Fruit fly (Drosophila melanogaster): ENCODE measurements around the gene Tk.
A peak's percentile ranks its signal among the peaks of the same experiment; 100 is the strongest.

Tk gene

DNA sequence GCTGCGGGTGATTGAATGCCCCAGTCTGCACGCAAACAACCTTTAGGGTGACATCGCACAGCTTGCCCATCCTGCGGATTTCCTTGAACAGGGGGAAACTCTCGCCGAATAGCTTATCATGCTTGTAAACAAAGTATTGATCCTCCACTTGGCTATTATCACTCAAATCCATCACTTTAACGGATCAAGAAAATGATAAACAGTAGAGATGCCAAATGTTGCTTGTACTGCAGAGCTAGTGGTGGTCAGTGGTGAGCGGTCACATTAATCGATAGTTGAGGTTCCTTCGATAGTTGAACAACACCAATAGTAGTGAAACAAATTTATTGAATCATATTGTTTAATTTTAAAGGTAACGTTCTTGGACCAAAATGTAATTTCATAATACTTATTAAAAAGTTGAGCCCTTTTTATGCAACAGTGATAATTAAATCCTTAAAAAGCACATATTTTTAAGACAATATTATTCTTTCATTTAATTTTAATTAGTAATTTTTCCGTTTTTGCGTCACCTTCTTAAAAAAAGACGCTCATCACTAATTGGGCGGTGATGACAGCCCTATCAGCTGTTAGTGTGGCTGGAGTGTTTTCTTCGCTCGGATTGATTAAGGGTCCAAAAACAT, 5.0 kb upstream of the Tk start, which contains the start of the genes KLHL18 and GCC185 (continued):
- peak; percentile 51 for TF ChIP-seq Atf-2 (GFP tag; optimal IDR thresholded peaks at IDR 0.05)
- TF ChIP-seq CrebB (tag; optimal IDR thresholded peaks at IDR 0.05), result no peak
- 0 out of 2 replicates have a peak, but pooled peaks have one; percentile 10 for TF ChIP-seq ap (GFP tag; IDR thresholded peaks at IDR 0.05)
- TF ChIP-seq CG11723 (GFP tag; optimal IDR thresholded peaks at IDR 0.05), result no peak
- peak; percentile 20 for TF ChIP-seq dm (GFP tag; optimal IDR thresholded peaks at IDR 0.05)
- no peak for TF ChIP-seq CG16779 (GFP tag; IDR thresholded peaks at IDR 0.05)
- peak; percentile 83 for TF ChIP-seq trem (tag; optimal IDR thresholded peaks at IDR 0.05)
- TF ChIP-seq crol (GFP tag; IDR thresholded peaks at IDR 0.05), result no peak
- TF ChIP-seq CG30431 (GFP tag; optimal IDR thresholded peaks at IDR 0.05), result no peak
- peak; percentile 38 for TF ChIP-seq CG31388 (GFP tag; optimal IDR thresholded peaks at IDR 0.05)
- no peak for TF ChIP-seq CG7271 (tag; optimal IDR thresholded peaks at IDR 0.05)
- TF ChIP-seq CG34422 (GFP tag; IDR thresholded peaks at IDR 0.05), result peak; percentile 81; the same call in 2 of the 3 replicates
- no peak for TF ChIP-seq CG7963 (GFP tag; IDR thresholded peaks at IDR 0.05; ENCODE audit: partially characterized antibody)
- TF ChIP-seq luna (GFP tag; optimal IDR thresholded peaks at IDR 0.05), result no peak
- TF ChIP-seq Neu2 (GFP tag; optimal IDR thresholded peaks at IDR 0.05; ENCODE audit: borderline replicate concordance), result no peak
- TF ChIP-seq stc (GFP tag; IDR thresholded peaks at IDR 0.05), result no peak
- TF ChIP-seq phol (tag; optimal IDR thresholded peaks at IDR 0.05), result peak; percentile 87
- no peak; the same call in 1 of the 2 replicates for TF ChIP-seq CG14014 (GFP tag; IDR thresholded peaks at IDR 0.05)
- TF ChIP-seq nom (GFP tag; optimal IDR thresholded peaks at IDR 0.05), result no peak
- TF ChIP-seq ham (GFP tag; IDR thresholded peaks at IDR 0.05), result no peak
- peak; percentile 55; the same call in 1 of the 3 replicates for TF ChIP-seq H15 (GFP tag; IDR thresholded peaks at IDR 0.05)
- no peak for TF ChIP-seq CG10209 (GFP tag; optimal IDR thresholded peaks at IDR 0.05)
- peak; percentile 42; the same call in 1 of the 2 replicates for TF ChIP-seq peb (GFP tag; IDR thresholded peaks at IDR 0.05)
- TF ChIP-seq CG18476 (GFP tag; optimal IDR thresholded peaks at IDR 0.05), result peak; percentile 74
- peak; percentile 73 for TF ChIP-seq Ada2b (GFP tag; IDR thresholded peaks at IDR 0.05)
- TF ChIP-seq CG10565 (GFP tag; optimal IDR thresholded peaks at IDR 0.05), result no peak
- no peak for TF ChIP-seq z (GFP tag; IDR thresholded peaks at IDR 0.05)
- no peak for TF ChIP-seq CTCF (GFP tag; optimal IDR thresholded peaks at IDR 0.05)
- TF ChIP-seq gsb-n (tag; optimal IDR thresholded peaks at IDR 0.05), result no peak
- no peak for TF ChIP-seq CG6175 (GFP tag; IDR thresholded peaks at IDR 0.05)
- TF ChIP-seq pfk (GFP tag; optimal IDR thresholded peaks at IDR 0.05), result no peak
- peak; percentile 92 for TF ChIP-seq CG14710 (tag; optimal IDR thresholded peaks at IDR 0.05)
- peak; percentile 56 for TF ChIP-seq ro (GFP tag; IDR thresholded peaks at IDR 0.05)
- peak; percentile 74 for TF ChIP-seq CG33557 (GFP tag; optimal IDR thresholded peaks at IDR 0.05)
- TF ChIP-seq CG12236 (GFP tag; optimal IDR thresholded peaks at IDR 0.05), result peak; percentile 14
- no peak for TF ChIP-seq CG7745 (tag; optimal IDR thresholded peaks at IDR 0.05)
- peak; percentile 98 for TF ChIP-seq row (GFP tag; IDR thresholded peaks at IDR 0.05)
- TF ChIP-seq CG8388 (GFP tag; optimal IDR thresholded peaks at IDR 0.05), result no peak
- peak; percentile 65 for TF ChIP-seq hkb (optimal IDR thresholded peaks at IDR 0.05)
- 0 out of 2 replicates have a peak, but pooled peaks have one; percentile 41 for TF ChIP-seq hkb (GFP tag; IDR thresholded peaks at IDR 0.05)
- peak; percentile 83 for TF ChIP-seq vnd (GFP tag; IDR thresholded peaks at IDR 0.05; ENCODE audit: partially characterized antibody)
- no peak for TF ChIP-seq Lim3 (GFP tag; IDR thresholded peaks at IDR 0.05)
- peak; percentile 96 for TF ChIP-seq sens (GFP tag)
- peak; percentile 69 for TF ChIP-seq twi (tag; optimal IDR thresholded peaks at IDR 0.05)
- TF ChIP-seq bcd (GFP tag; optimal IDR thresholded peaks at IDR 0.05), result peak; percentile 83
- peak; percentile 88 for TF ChIP-seq CG9817 (tag; optimal IDR thresholded peaks at IDR 0.05)
- TF ChIP-seq prd (optimal IDR thresholded peaks at IDR 0.05), result no peak
- TF ChIP-seq prd (GFP tag; IDR thresholded peaks at IDR 0.05), result peak; percentile 89
- peak; percentile 73 for TF ChIP-seq CG13424 (tag; optimal IDR thresholded peaks at IDR 0.05)
- TF ChIP-seq Bteb2 (GFP tag; optimal IDR thresholded peaks at IDR 0.05), result peak; percentile 55
- TF ChIP-seq fd96Cb (tag; optimal IDR thresholded peaks at IDR 0.05), result peak; percentile 79
- peak; percentile 66 for TF ChIP-seq Dip3 (GFP tag; optimal IDR thresholded peaks at IDR 0.05)
